Worm (Caenorhabditis elegans) whole organism, L3 larva: ENCODE results near the gene B0035.21.

Experiments
- aly-2 ChIP-seq: fragments of 150-350 bp; optimal IDR thresholded peaks from 2 replicates; lab custom pipeline; 2014; ENCODE audit warnings: missing biosample characterization, missing genetic modification characterization
- pqm-1 ChIP-seq: fragments of 150-350 bp; optimal IDR thresholded peaks from 2 replicates; lab custom pipeline; 2017; ENCODE audit warnings: missing biosample characterization, missing genetic modification characterization, inconsistent platforms
- sea-2 ChIP-seq: fragments of 150-350 bp; sonication (generic microtip); optimal IDR thresholded peaks from 4 replicates; lab custom pipeline; 2014; ENCODE audit warnings: missing biosample characterization, missing genetic modification reagents, missing genetic modification characterization

- TF ChIP-seq aly-2 (tag; lab: Kevin White, UChicago) (no peak), sea-2 (GFP tag; lab: Kevin White, UChicago) (no peak), pqm-1 (tag; lab: Kevin White, UChicago) (no peak)
These were observed 23.7 kb downstream of the B0035.21 start for ce11 chrIV:11350809-11351208.
